Fruit fly (Drosophila melanogaster) whole organism, embryonic: Measurements from ENCODE around the gene CG5687.

Source experiments
- Asciz ChIP-seq: fragments of 200-800 bp; sonication (Bioruptor generic); optimal IDR thresholded peaks from 2 replicates; lab custom pipeline; 2017; ENCODE audit warnings: missing biosample characterization, mild to moderate bottlenecking, missing genetic modification characterization, missing genetic modification reagents
- Bgb ChIP-seq: fragments of 200-800 bp; sonication (Bioruptor generic); IDR thresholded peaks from 2 replicates; pipeline ENCODE4 v1.3.6; 2022; ENCODE audit warnings: missing biosample characterization, missing genetic modification characterization; ENCODE audit not compliant: partially characterized antibody
- CG10209 ChIP-seq: fragments of 200-800 bp; sonication (Bioruptor generic); optimal IDR thresholded peaks from 3 replicates; lab custom pipeline; 2017; ENCODE audit warnings: missing biosample characterization, mild to moderate bottlenecking, missing genetic modification characterization, missing genetic modification reagents
- CG10565 ChIP-seq: fragments of 200-800 bp; sonication (Bioruptor generic); optimal IDR thresholded peaks from 3 replicates; lab custom pipeline; 2016; ENCODE audit warnings: missing biosample characterization, mild to moderate bottlenecking, missing genetic modification characterization
- CG11398 ChIP-seq: fragments of 200-800 bp; sonication (Bioruptor generic); optimal IDR thresholded peaks from 2 replicates; lab custom pipeline; 2016; ENCODE audit warnings: missing biosample characterization, missing genetic modification characterization
- CG12769 ChIP-seq: fragments of 200-800 bp; sonication (Bioruptor generic); optimal IDR thresholded peaks from 2 replicates; lab custom pipeline; 2019; ENCODE audit warnings: missing biosample characterization, mild to moderate bottlenecking, missing genetic modification characterization, moderate library complexity
- CG13123 ChIP-seq: fragments of 200-800 bp; sonication (Bioruptor generic); optimal IDR thresholded peaks from 2 replicates; lab custom pipeline; 2016; ENCODE audit warnings: missing biosample characterization, missing genetic modification characterization
- CG13775 ChIP-seq: fragments of 200-800 bp; sonication (Bioruptor generic); optimal IDR thresholded peaks from 3 replicates; lab custom pipeline; 2017; ENCODE audit warnings: missing biosample characterization, mild to moderate bottlenecking, missing genetic modification characterization
- CG14050 ChIP-seq: fragments of 200-800 bp; sonication (Bioruptor generic); IDR thresholded peaks from 3 replicates; pipeline ENCODE4 v1.3.6; 2022; ENCODE audit warnings: missing biosample characterization, missing genetic modification characterization
- CG14860 ChIP-seq: fragments of 200-800 bp; sonication (Bioruptor generic); IDR thresholded peaks from 3 replicates; pipeline ENCODE4 v1.3.6; 2022; ENCODE audit warnings: missing biosample characterization, missing genetic modification characterization; ENCODE audit not compliant: partially characterized antibody
- CG15073 ChIP-seq: fragments of 200-800 bp; sonication (Bioruptor generic); optimal IDR thresholded peaks from 2 replicates; lab custom pipeline; 2016; ENCODE audit warnings: missing biosample characterization, missing genetic modification characterization
- CG1529 ChIP-seq: fragments of 200-800 bp; sonication (Bioruptor generic); optimal IDR thresholded peaks from 3 replicates; lab custom pipeline; 2018; ENCODE audit warnings: missing biosample characterization, missing genetic modification characterization
- CG17328 ChIP-seq: fragments of 200-800 bp; sonication (Bioruptor generic); IDR thresholded peaks from 2 replicates; pipeline ENCODE4 v1.3.6; 2022; ENCODE audit warnings: missing biosample characterization, missing genetic modification characterization
- CG18764 ChIP-seq: fragments of 200-800 bp; sonication (Bioruptor generic); optimal IDR thresholded peaks from 3 replicates; lab custom pipeline; 2016; ENCODE audit warnings: missing biosample characterization, missing genetic modification characterization
- CG31441 ChIP-seq: fragments of 200-800 bp; sonication (Bioruptor generic); IDR thresholded peaks from 2 replicates; pipeline ENCODE4 v1.3.6; 2022; ENCODE audit warnings: missing biosample characterization, missing genetic modification characterization
- CG34376 ChIP-seq: fragments of 200-800 bp; sonication (Bioruptor generic); optimal IDR thresholded peaks from 2 replicates; lab custom pipeline; 2018; ENCODE audit warnings: missing biosample characterization, mild to moderate bottlenecking, missing genetic modification characterization
- CG34422 ChIP-seq: fragments of 200-800 bp; sonication (Bioruptor generic); IDR thresholded peaks from 3 replicates; pipeline ENCODE4 v1.3.6; 2022; ENCODE audit warnings: missing biosample characterization, missing genetic modification characterization
- CG42726 ChIP-seq: fragments of 200-800 bp; sonication (Bioruptor generic); IDR thresholded peaks from 2 replicates; pipeline ENCODE4 v1.3.6; 2022; ENCODE audit warnings: missing biosample characterization, missing genetic modification characterization; ENCODE audit not compliant: partially characterized antibody
- CG5180 ChIP-seq: fragments of 200-800 bp; sonication (Bioruptor generic); optimal IDR thresholded peaks from 3 replicates; lab custom pipeline; 2017; ENCODE audit warnings: missing biosample characterization, missing genetic modification characterization, mild to moderate bottlenecking, moderate library complexity, missing genetic modification reagents
- CG5245 ChIP-seq: fragments of 200-800 bp; sonication (Bioruptor generic); optimal IDR thresholded peaks from 3 replicates; lab custom pipeline; 2016; ENCODE audit warnings: missing biosample characterization, missing genetic modification characterization
- CG6272 ChIP-seq: fragments of 200-800 bp; sonication (Bioruptor generic); IDR thresholded peaks from 2 replicates; pipeline ENCODE4 v1.3.6; 2022; ENCODE audit warnings: missing biosample characterization, missing genetic modification characterization
- CG7372 ChIP-seq: fragments of 200-800 bp; sonication (Bioruptor generic); IDR thresholded peaks from 2 replicates; pipeline ENCODE4 v1.3.6; 2022; ENCODE audit warnings: missing biosample characterization, missing genetic modification characterization
- CG7839 ChIP-seq: fragments of 200-800 bp; sonication (Bioruptor generic); optimal IDR thresholded peaks from 3 replicates; lab custom pipeline; 2018; ENCODE audit warnings: missing biosample characterization, mild to moderate bottlenecking, missing genetic modification characterization, moderate library complexity
- CG7928 ChIP-seq: fragments of 200-800 bp; sonication (Bioruptor generic); optimal IDR thresholded peaks from 2 replicates; lab custom pipeline; 2017; ENCODE audit warnings: missing biosample characterization, mild to moderate bottlenecking, missing genetic modification characterization
- CG7987 ChIP-seq: fragments of 200-800 bp; sonication (Bioruptor generic); optimal IDR thresholded peaks from 2 replicates; lab custom pipeline; 2018; ENCODE audit warnings: missing biosample characterization, mild to moderate bottlenecking, missing genetic modification characterization, moderate library complexity
- CG8089 ChIP-seq: fragments of 200-800 bp; sonication (Bioruptor generic); optimal IDR thresholded peaks from 3 replicates; lab custom pipeline; 2016; ENCODE audit warnings: missing biosample characterization, missing genetic modification characterization
- CTCF ChIP-seq: fragments of 200-800 bp; sonication (Bioruptor generic); optimal IDR thresholded peaks from 2 replicates; lab custom pipeline; 2017; ENCODE audit warnings: missing biosample characterization, mild to moderate bottlenecking, missing genetic modification characterization, moderate library complexity
- Camta ChIP-seq: fragments of 200-800 bp; sonication (Bioruptor generic); optimal IDR thresholded peaks from 2 replicates; lab custom pipeline; 2016; ENCODE audit warnings: missing biosample characterization, missing genetic modification characterization
- Fer1 ChIP-seq: fragments of 200-800 bp; sonication (Bioruptor generic); optimal IDR thresholded peaks from 2 replicates; lab custom pipeline; 2017; ENCODE audit warnings: missing biosample characterization, mild to moderate bottlenecking, missing genetic modification characterization
- GATAe ChIP-seq: fragments of 200-800 bp; sonication (Bioruptor generic); conservative IDR thresholded peaks from 2 replicates; pipeline ENCODE4 v1.3.6; 2022; ENCODE audit warnings: missing biosample characterization, missing genetic modification characterization
- HLH4C ChIP-seq: fragments of 200-800 bp; sonication (Bioruptor generic); IDR thresholded peaks from 3 replicates; pipeline ENCODE4 v1.3.6; 2022; ENCODE audit warnings: missing biosample characterization, missing genetic modification characterization; ENCODE audit not compliant: partially characterized antibody
- Nf-YA ChIP-seq: fragments of 200-800 bp; sonication (Bioruptor generic); IDR thresholded peaks from 2 replicates; pipeline ENCODE4 v1.3.6; 2022; ENCODE audit warnings: missing biosample characterization, missing genetic modification characterization
- Nf-YC ChIP-seq: fragments of 200-800 bp; optimal IDR thresholded peaks from 3 replicates; lab custom pipeline; 2019; ENCODE audit warnings: missing biosample characterization, mild to moderate bottlenecking, missing genetic modification characterization, moderate library complexity
- Oli ChIP-seq: fragments of 200-800 bp; sonication (Bioruptor generic); optimal IDR thresholded peaks from 2 replicates; lab custom pipeline; 2018; ENCODE audit warnings: missing biosample characterization, mild to moderate bottlenecking, missing genetic modification characterization, moderate library complexity
- amos ChIP-seq: fragments of 200-800 bp; sonication (Bioruptor generic); IDR thresholded peaks from 2 replicates; pipeline ENCODE4 v1.3.6; 2022; ENCODE audit warnings: missing biosample characterization, missing genetic modification characterization; ENCODE audit not compliant: partially characterized antibody
- ase ChIP-seq: fragments of 200-800 bp; sonication (Bioruptor generic); IDR thresholded peaks from 3 replicates; pipeline ENCODE4 v1.3.6; 2022; ENCODE audit warnings: missing biosample characterization, missing genetic modification characterization
- crol ChIP-seq: fragments of 200-800 bp; sonication (Bioruptor generic); IDR thresholded peaks from 2 replicates; pipeline ENCODE4 v1.3.6; 2022; ENCODE audit warnings: missing biosample characterization, missing genetic modification characterization
- dmrt11E ChIP-seq: fragments of 200-800 bp; sonication (Bioruptor generic); optimal IDR thresholded peaks from 3 replicates; lab custom pipeline; 2018; ENCODE audit warnings: missing biosample characterization, mild to moderate bottlenecking, missing genetic modification characterization, moderate library complexity
- ftz-f1 ChIP-seq: fragments of 200-800 bp; sonication (Bioruptor generic); optimal IDR thresholded peaks from 2 replicates; lab custom pipeline; 2016; ENCODE audit warnings: missing biosample characterization, missing genetic modification characterization
- gcm ChIP-seq: fragments of 200-800 bp; sonication (Bioruptor generic); optimal IDR thresholded peaks from 2 replicates; lab custom pipeline; 2019; ENCODE audit warnings: missing biosample characterization, mild to moderate bottlenecking, missing genetic modification characterization, moderate library complexity
- hb ChIP-seq: fragments of 200-800 bp; sonication (Bioruptor generic); IDR thresholded peaks from 3 replicates; pipeline ENCODE4 v1.3.6; 2022; ENCODE audit warnings: missing biosample characterization, missing genetic modification characterization; ENCODE audit not compliant: partially characterized antibody
- mirr ChIP-seq: fragments of 200-800 bp; sonication (Bioruptor generic); optimal IDR thresholded peaks from 3 replicates; lab custom pipeline; 2018; ENCODE audit warnings: missing biosample characterization, mild to moderate bottlenecking, missing genetic modification characterization
- ranshi ChIP-seq: fragments of 200-800 bp; sonication (Bioruptor generic); IDR thresholded peaks from 2 replicates; pipeline ENCODE4 v1.3.6; 2022; ENCODE audit warnings: missing biosample characterization, missing genetic modification characterization
- seq ChIP-seq: fragments of 200-800 bp; sonication (Bioruptor generic); IDR thresholded peaks from 2 replicates; pipeline ENCODE4 v1.3.6; 2022; ENCODE audit warnings: missing biosample characterization, missing genetic modification characterization
- sim ChIP-seq: fragments of 200-800 bp; sonication (Bioruptor generic); IDR thresholded peaks from 2 replicates; pipeline ENCODE4 v1.3.6; 2022; ENCODE audit warnings: missing biosample characterization, missing genetic modification characterization
- sob ChIP-seq: fragments of 200-800 bp; sonication (Bioruptor generic); IDR thresholded peaks from 2 replicates; pipeline ENCODE4 v1.3.6; 2022; ENCODE audit warnings: missing biosample characterization, missing genetic modification characterization
- tup ChIP-seq: fragments of 200-800 bp; sonication (Bioruptor generic); optimal IDR thresholded peaks from 2 replicates; lab custom pipeline; 2016; ENCODE audit warnings: missing biosample characterization, mild to moderate bottlenecking, missing genetic modification characterization, moderate library complexity
- unc-4 ChIP-seq: fragments of 200-800 bp; sonication (Bioruptor generic); IDR thresholded peaks from 2 replicates; pipeline ENCODE4 v1.3.6; 2022; ENCODE audit warnings: missing biosample characterization, missing genetic modification characterization; ENCODE audit not compliant: partially characterized antibody
- yki ChIP-seq: fragments of >200 bp; optimal IDR thresholded peaks from 3 replicates; lab custom pipeline; 2018

Gene CG5687

dm6 chr3L:1967452-1968310, 28.8 kb upstream of the CG5687 start (continued):
- TF ChIP-seq CG14860 (GFP tag; lab: Robert Waterston, UW) = no peak
- no peak for TF ChIP-seq CG8089
- no peak for TF ChIP-seq CG42726
- TF ChIP-seq CG5180 (GFP tag; lab: Kevin White, UChicago) = no peak
- no peak for TF ChIP-seq Oli (tag; lab: Kevin White, UChicago)
- no peak for TF ChIP-seq Nf-YA (GFP tag; lab: Robert Waterston, UW)
- TF ChIP-seq ase (GFP tag; lab: Robert Waterston, UW) = no peak
- TF ChIP-seq CG13123 (GFP tag; lab: Kevin White, UChicago) = no peak
- peak; percentile 61; the same call in 1 of the 2 replicates for TF ChIP-seq crol (GFP tag; lab: Robert Waterston, UW)
- no peak for TF ChIP-seq CG10565 (GFP tag; lab: Kevin White, UChicago)
- no peak for TF ChIP-seq CTCF
- TF ChIP-seq gcm (GFP tag; lab: Kevin White, UChicago) = no peak
- TF ChIP-seq CG11398 (GFP tag; lab: Kevin White, UChicago) = no peak
- TF ChIP-seq CG10209 (GFP tag; lab: Kevin White, UChicago) = no peak
- peak; percentile 6 for TF ChIP-seq Fer1
- TF ChIP-seq Camta (GFP tag; lab: Kevin White, UChicago) = no peak
- peak; percentile 74 for TF ChIP-seq CG12769 (tag; lab: Kevin White, UChicago)
- no peak; the same call in 2 of the 3 replicates for TF ChIP-seq CG34422 (GFP tag; lab: Robert Waterston, UW)
- peak; percentile 38; the same call in 1 of the 2 replicates for TF ChIP-seq GATAe (GFP tag; lab: Robert Waterston, UW)
- no peak for TF ChIP-seq yki (lab: Kevin White, UChicago)
- TF ChIP-seq CG7987 = peak; percentile 74
- TF ChIP-seq CG18764 (GFP tag; lab: Kevin White, UChicago) = no peak
- no peak for TF ChIP-seq CG15073 (GFP tag; lab: Kevin White, UChicago)
- peak; percentile 17; the same call in 1 of the 2 replicates for TF ChIP-seq sob
- TF ChIP-seq amos (GFP tag; lab: Robert Waterston, UW) = no peak
- no peak for TF ChIP-seq ranshi (GFP tag; lab: Robert Waterston, UW)
- TF ChIP-seq CG34376 (GFP tag; lab: Kevin White, UChicago) = peak; percentile 84
- TF ChIP-seq CG7372 = 0 out of 2 replicates have a peak, but pooled peaks have one; percentile 33
- TF ChIP-seq HLH4C (GFP tag; lab: Robert Waterston, UW) = no peak
- TF ChIP-seq sim (GFP tag; lab: Robert Waterston, UW) = peak; percentile 18; the same call in 1 of the 2 replicates
- no peak for TF ChIP-seq seq (GFP tag; lab: Robert Waterston, UW)
- no peak for TF ChIP-seq CG14050 (GFP tag; lab: Robert Waterston, UW)
- no peak for TF ChIP-seq CG31441 (GFP tag; lab: Robert Waterston, UW)
- no peak for TF ChIP-seq CG7928
- TF ChIP-seq CG13775 (GFP tag; lab: Kevin White, UChicago) = no peak
- TF ChIP-seq dmrt11E = no peak
- no peak for TF ChIP-seq CG7839 (tag; lab: Kevin White, UChicago)
- no peak for TF ChIP-seq ftz-f1 (GFP tag; lab: Kevin White, UChicago)
- TF ChIP-seq unc-4 (GFP tag; lab: Robert Waterston, UW) = 0 out of 2 replicates have a peak, but pooled peaks have one; percentile 21
- TF ChIP-seq hb (GFP tag; lab: Robert Waterston, UW) = no peak
- peak; percentile 67 for TF ChIP-seq mirr (GFP tag; lab: Kevin White, UChicago)
- peak; percentile 64 for TF ChIP-seq Nf-YC
- TF ChIP-seq Bgb (GFP tag; lab: Robert Waterston, UW) = peak; percentile 36; the same call in 1 of the 2 replicates
- TF ChIP-seq Asciz = no peak
- no peak for TF ChIP-seq tup (GFP tag; lab: Kevin White, UChicago)
- TF ChIP-seq CG17328 (GFP tag; lab: Robert Waterston, UW) = no peak
- TF ChIP-seq CG1529 = no peak
- no peak for TF ChIP-seq CG6272
- no peak for TF ChIP-seq CG5245 (GFP tag; lab: Kevin White, UChicago)
